Worm (Caenorhabditis elegans) whole organism, late embryonic: Measurements from ENCODE around the gene pals-27.

Experiments used
- C08G9.2 ChIP-seq: sonication (generic microtip); optimal IDR thresholded peaks from 2 replicates; lab custom pipeline; 2016; ENCODE audit warnings: mild to moderate bottlenecking, missing genetic modification characterization, moderate library complexity, missing compliant biosample characterization
- C38D4.7 ChIP-seq: fragments of 200-800 bp; sonication (Bioruptor generic); optimal IDR thresholded peaks from 2 replicates; lab custom pipeline; 2018; ENCODE audit warnings: mild to moderate bottlenecking, missing genetic modification characterization, moderate library complexity, missing compliant biosample characterization
- F13H6.1 ChIP-seq: sonication (generic microtip); optimal IDR thresholded peaks from 2 replicates; lab custom pipeline; 2016; ENCODE audit warnings: missing genetic modification characterization, missing compliant biosample characterization
- K02D7.2 ChIP-seq: sonication (generic microtip); optimal IDR thresholded peaks from 2 replicates; lab custom pipeline; 2017; ENCODE audit warnings: mild to moderate bottlenecking, missing genetic modification characterization, missing compliant biosample characterization
- K09A11.1 ChIP-seq: sonication (generic microtip); optimal IDR thresholded peaks from 2 replicates; lab custom pipeline; 2017; ENCODE audit warnings: antibody characterized with exemption, mild to moderate bottlenecking, missing genetic modification characterization, missing compliant biosample characterization; ENCODE audit not compliant: insufficient read depth
- T23F11.4 ChIP-seq: fragments of 200-800 bp; sonication (Bioruptor generic); optimal IDR thresholded peaks from 2 replicates; lab custom pipeline; 2018; ENCODE audit warnings: mild to moderate bottlenecking, missing genetic modification characterization, missing compliant biosample characterization
- Y22D7AL.16 ChIP-seq: sonication (generic microtip); optimal IDR thresholded peaks from 2 replicates; lab custom pipeline; 2016; ENCODE audit warnings: missing genetic modification characterization, missing compliant biosample characterization
- ceh-18 ChIP-seq: sonication (generic microtip); optimal IDR thresholded peaks from 2 replicates; lab custom pipeline; 2016; ENCODE audit warnings: missing genetic modification characterization, missing compliant biosample characterization
- ceh-19 ChIP-seq: fragments of 200-800 bp; sonication (Bioruptor generic); optimal IDR thresholded peaks from 2 replicates; lab custom pipeline; 2018; ENCODE audit warnings: mild to moderate bottlenecking, missing genetic modification characterization, missing compliant biosample characterization
- ceh-24 ChIP-seq: sonication (generic microtip); optimal IDR thresholded peaks from 2 replicates; lab custom pipeline; 2016; ENCODE audit warnings: mild to moderate bottlenecking, missing genetic modification characterization, missing compliant biosample characterization
- ceh-31 ChIP-seq: sonication (generic microtip); optimal IDR thresholded peaks from 2 replicates; lab custom pipeline; 2016; ENCODE audit warnings: missing genetic modification characterization, missing compliant biosample characterization
- ceh-34 ChIP-seq: sonication (generic microtip); optimal IDR thresholded peaks from 2 replicates; lab custom pipeline; 2016; ENCODE audit warnings: mild to moderate bottlenecking, missing genetic modification characterization, missing compliant biosample characterization
- ceh-45 ChIP-seq: fragments of 200-800 bp; sonication (Bioruptor generic); IDR thresholded peaks from 2 replicates; pipeline ENCODE4 v1.3.6; 2022; ENCODE audit warnings: missing genetic modification reagents, missing genetic modification characterization, missing compliant biosample characterization
- ceh-6 ChIP-seq: fragments of 200-800 bp; sonication (Bioruptor generic); optimal IDR thresholded peaks from 2 replicates; lab custom pipeline; 2018; ENCODE audit warnings: mild to moderate bottlenecking, missing genetic modification characterization, missing compliant biosample characterization
- ceh-9 ChIP-seq: sonication (generic microtip); optimal IDR thresholded peaks from 2 replicates; lab custom pipeline; 2016; ENCODE audit warnings: mild to moderate bottlenecking, missing genetic modification characterization, inconsistent platforms, missing compliant biosample characterization
- che-1 ChIP-seq: sonication (generic microtip); optimal IDR thresholded peaks from 2 replicates; lab custom pipeline; 2016; ENCODE audit warnings: mild to moderate bottlenecking, missing genetic modification characterization, missing compliant biosample characterization
- dmd-4 ChIP-seq: sonication (generic microtip); optimal IDR thresholded peaks from 2 replicates; lab custom pipeline; 2016; ENCODE audit warnings: borderline replicate concordance, missing genetic modification characterization, missing compliant biosample characterization
- dve-1 ChIP-seq: sonication (generic microtip); optimal IDR thresholded peaks from 2 replicates; lab custom pipeline; 2017; ENCODE audit warnings: antibody characterized with exemption, mild to moderate bottlenecking, missing genetic modification characterization, missing compliant biosample characterization
- elt-2 ChIP-seq: sonication (generic microtip); optimal IDR thresholded peaks from 2 replicates; lab custom pipeline; 2016; ENCODE audit warnings: missing genetic modification reagents, missing genetic modification characterization, missing compliant biosample characterization
- ets-4 ChIP-seq: sonication (generic microtip); optimal IDR thresholded peaks from 2 replicates; lab custom pipeline; 2016; ENCODE audit warnings: missing genetic modification characterization, missing compliant biosample characterization
- eyg-1 ChIP-seq: sonication (generic microtip); optimal IDR thresholded peaks from 2 replicates; lab custom pipeline; 2016; ENCODE audit warnings: missing genotype, missing genetic modification characterization, missing compliant biosample characterization
- fax-1 ChIP-seq: sonication (generic microtip); optimal IDR thresholded peaks from 2 replicates; lab custom pipeline; 2016; ENCODE audit warnings: missing genotype, missing genetic modification characterization, missing compliant biosample characterization
- fkh-10 ChIP-seq: fragments of 150-350 bp; optimal IDR thresholded peaks from 2 replicates; lab custom pipeline; 2014; ENCODE audit warnings: missing biosample characterization, missing genetic modification reagents, missing genetic modification characterization
- fkh-6 ChIP-seq: sonication (generic microtip); optimal IDR thresholded peaks from 2 replicates; lab custom pipeline; 2016; ENCODE audit warnings: missing genetic modification characterization, missing compliant biosample characterization
- hlh-13 ChIP-seq: fragments of 200-800 bp; sonication (Bioruptor generic); optimal IDR thresholded peaks from 2 replicates; lab custom pipeline; 2018; ENCODE audit warnings: mild to moderate bottlenecking, missing genetic modification characterization, missing compliant biosample characterization
- hlh-15 ChIP-seq: sonication (generic microtip); optimal IDR thresholded peaks from 2 replicates; lab custom pipeline; 2016; ENCODE audit warnings: missing genetic modification characterization, missing compliant biosample characterization
- hlh-6 ChIP-seq: sonication (generic microtip); optimal IDR thresholded peaks from 2 replicates; lab custom pipeline; 2016; ENCODE audit warnings: missing genotype, missing genetic modification characterization, missing compliant biosample characterization
- lin-11 ChIP-seq: fragments of 200-800 bp; sonication (Bioruptor generic); optimal IDR thresholded peaks from 2 replicates; lab custom pipeline; 2018; ENCODE audit warnings: mild to moderate bottlenecking, missing genetic modification characterization, missing compliant biosample characterization
- nfya-1 ChIP-seq: sonication (generic microtip); optimal IDR thresholded peaks from 2 replicates; lab custom pipeline; 2017; ENCODE audit warnings: missing genetic modification characterization, mild to moderate bottlenecking, missing compliant biosample characterization, antibody characterized with exemption, moderate library complexity
- nhr-232 ChIP-seq: sonication (generic microtip); optimal IDR thresholded peaks from 2 replicates; lab custom pipeline; 2016; ENCODE audit warnings: missing genetic modification characterization, missing compliant biosample characterization
- pag-3 ChIP-seq: sonication (generic microtip); optimal IDR thresholded peaks from 2 replicates; lab custom pipeline; 2016; ENCODE audit warnings: missing compliant biosample characterization, missing genetic modification characterization, borderline replicate concordance
- pat-9 ChIP-seq: fragments of 200-800 bp; sonication (Bioruptor generic); optimal IDR thresholded peaks from 2 replicates; lab custom pipeline; 2018; ENCODE audit warnings: mild to moderate bottlenecking, missing genetic modification characterization, moderate library complexity, missing compliant biosample characterization
- pax-1 ChIP-seq: fragments of 150-350 bp; optimal IDR thresholded peaks from 2 replicates; lab custom pipeline; 2014; ENCODE audit warnings: missing biosample characterization, missing genetic modification characterization
- pha-2 ChIP-seq: sonication (generic microtip); optimal IDR thresholded peaks from 2 replicates; lab custom pipeline; 2017; ENCODE audit warnings: mild to moderate bottlenecking, missing genetic modification characterization, missing compliant biosample characterization
- ref-2 ChIP-seq: sonication (generic microtip); optimal IDR thresholded peaks from 2 replicates; lab custom pipeline; 2016; ENCODE audit warnings: missing genetic modification characterization, missing compliant biosample characterization
- rnt-1 ChIP-seq: sonication (generic microtip); optimal IDR thresholded peaks from 2 replicates; lab custom pipeline; 2016; ENCODE audit warnings: missing genetic modification characterization, missing compliant biosample characterization
- sdc-2 ChIP-seq: sonication (generic microtip); optimal IDR thresholded peaks from 2 replicates; lab custom pipeline; 2016; ENCODE audit warnings: missing genotype, missing genetic modification characterization, missing compliant biosample characterization
- sox-4 ChIP-seq: sonication (generic microtip); optimal IDR thresholded peaks from 2 replicates; lab custom pipeline; 2017; ENCODE audit warnings: mild to moderate bottlenecking, missing genetic modification characterization, inconsistent platforms, missing compliant biosample characterization
- syd-9 ChIP-seq: sonication (generic microtip); optimal IDR thresholded peaks from 2 replicates; lab custom pipeline; 2016; ENCODE audit warnings: mild to moderate bottlenecking, missing genetic modification characterization, moderate library complexity, missing compliant biosample characterization
- tbx-2 ChIP-seq: sonication (generic microtip); optimal IDR thresholded peaks from 2 replicates; lab custom pipeline; 2016; ENCODE audit warnings: missing genetic modification characterization, missing compliant biosample characterization
- tbx-7 ChIP-seq: sonication (generic microtip); optimal IDR thresholded peaks from 2 replicates; lab custom pipeline; 2016; ENCODE audit warnings: missing genotype, missing genetic modification characterization, missing compliant biosample characterization
- ttx-3 ChIP-seq: sonication (generic microtip); optimal IDR thresholded peaks from 2 replicates; lab custom pipeline; 2016; ENCODE audit warnings: missing genetic modification reagents, missing genetic modification characterization, missing compliant biosample characterization
- unc-3 ChIP-seq, 2 experiments: fragments of 200-800 bp in 1 of 2; sonication (Bioruptor generic) in 1 of 2; sonication (generic microtip) in 1 of 2; conservative IDR thresholded peaks in 1 of 2; optimal IDR thresholded peaks in 1 of 2; 2 replicates each; pipeline versions ENCODE4 v1.3.6 to Lab custom; 2016 to 2022; ENCODE audit warnings: missing compliant biosample characterization in 2 of 2, missing genetic modification characterization in 2 of 2, missing genetic modification reagents in 1 of 2
- unc-42 ChIP-seq: sonication (generic microtip); optimal IDR thresholded peaks from 2 replicates; lab custom pipeline; 2016; ENCODE audit warnings: missing genotype, missing genetic modification characterization, missing compliant biosample characterization
- unc-55 ChIP-seq: sonication (generic microtip); optimal IDR thresholded peaks from 2 replicates; lab custom pipeline; 2017; ENCODE audit warnings: missing biosample characterization, missing genetic modification reagents, missing genetic modification characterization
- unc-86 ChIP-seq: sonication (generic microtip); optimal IDR thresholded peaks from 2 replicates; lab custom pipeline; 2016; ENCODE audit warnings: missing genetic modification characterization, missing compliant biosample characterization

pals-27 gene

DNA sequence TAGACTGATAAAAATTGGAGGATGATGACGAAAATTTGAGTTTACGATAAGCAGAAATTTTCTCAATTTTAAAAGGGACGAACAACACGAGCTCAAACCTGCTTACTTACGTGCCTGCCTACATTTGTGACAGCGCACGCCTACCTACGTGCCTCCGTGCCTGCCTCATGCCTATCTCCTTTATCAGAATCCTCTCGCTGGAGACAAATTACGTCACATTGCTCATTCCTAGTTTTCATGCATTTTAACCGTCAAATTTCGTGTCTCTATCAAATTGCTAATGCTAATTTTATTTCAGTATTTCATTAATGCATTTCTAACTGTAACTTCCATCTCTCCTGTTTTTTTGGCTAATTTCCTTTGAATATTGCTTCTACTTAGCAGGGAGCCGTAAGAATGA lies at the start of gene pals-27:
pals-27 (plus strand) TSS at position 301 of the 400 bp plus-strand sequence.
- TF ChIP-seq eyg-1 (tag; lab: Kevin White, UChicago), result no peak
- no peak for TF ChIP-seq ref-2 (tag; lab: Kevin White, UChicago)
- no peak for TF ChIP-seq pat-9
- TF ChIP-seq ceh-34 (tag; lab: Kevin White, UChicago), result no peak
- no peak for TF ChIP-seq fax-1 (tag; lab: Kevin White, UChicago)
- TF ChIP-seq sdc-2, result no peak
- no peak for TF ChIP-seq K09A11.1 (tag; lab: Kevin White, UChicago)
- no peak for TF ChIP-seq C08G9.2 (tag; lab: Kevin White, UChicago)
- TF ChIP-seq ets-4, result no peak
- no peak for TF ChIP-seq pax-1 (tag; lab: Kevin White, UChicago)
- no peak for TF ChIP-seq rnt-1 (tag; lab: Kevin White, UChicago)
- TF ChIP-seq elt-2 (tag; lab: Kevin White, UChicago), result no peak
- TF ChIP-seq hlh-6 (tag; lab: Kevin White, UChicago), result no peak
- no peak for TF ChIP-seq ceh-31
- no peak for TF ChIP-seq ceh-24 (tag; lab: Kevin White, UChicago)
- TF ChIP-seq Y22D7AL.16 (tag; lab: Kevin White, UChicago), result no peak
- TF ChIP-seq T23F11.4 (GFP tag; lab: Kevin White, UChicago), result no peak
- TF ChIP-seq hlh-15, result no peak
- TF ChIP-seq ttx-3 (tag; lab: Kevin White, UChicago), result no peak
- TF ChIP-seq unc-86 (tag; lab: Kevin White, UChicago), result no peak

DNA sequence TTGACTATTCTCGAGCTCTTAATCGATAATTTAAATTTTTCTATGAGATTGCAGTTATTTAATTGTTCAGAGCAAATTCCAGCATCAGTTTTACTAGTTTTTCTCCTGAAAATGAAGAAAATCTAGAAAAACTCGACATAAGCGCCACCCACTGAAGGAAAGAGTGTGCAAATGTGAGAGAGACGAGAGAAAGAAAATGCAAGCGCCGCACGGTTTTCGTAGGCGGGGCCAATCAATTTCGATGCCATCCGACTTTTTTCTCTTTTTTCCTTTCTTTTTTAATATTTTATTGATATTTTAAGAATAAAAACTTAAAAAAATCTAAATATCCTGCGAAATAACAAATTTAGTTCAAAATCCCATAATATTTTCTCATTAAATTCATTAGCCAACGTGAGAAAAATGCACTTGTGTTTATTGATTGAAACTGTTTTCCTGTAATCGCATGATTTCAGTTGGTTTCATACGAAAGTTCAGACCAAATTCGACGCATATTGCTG lies 48.9 kb upstream of the pals-27 start, which contains the start of gene cdk-12:
cdk-12 (plus strand) TSS at position 450 of the 500 bp plus-strand sequence.
- TF ChIP-seq nfya-1 (tag; lab: Kevin White, UChicago) (peak; percentile 33), tbx-2 (tag; lab: Kevin White, UChicago) (peak; percentile 26), ceh-18 (tag; lab: Kevin White, UChicago) (no peak), syd-9 (tag; lab: Kevin White, UChicago) (no peak), unc-42 (no peak)

DNA sequence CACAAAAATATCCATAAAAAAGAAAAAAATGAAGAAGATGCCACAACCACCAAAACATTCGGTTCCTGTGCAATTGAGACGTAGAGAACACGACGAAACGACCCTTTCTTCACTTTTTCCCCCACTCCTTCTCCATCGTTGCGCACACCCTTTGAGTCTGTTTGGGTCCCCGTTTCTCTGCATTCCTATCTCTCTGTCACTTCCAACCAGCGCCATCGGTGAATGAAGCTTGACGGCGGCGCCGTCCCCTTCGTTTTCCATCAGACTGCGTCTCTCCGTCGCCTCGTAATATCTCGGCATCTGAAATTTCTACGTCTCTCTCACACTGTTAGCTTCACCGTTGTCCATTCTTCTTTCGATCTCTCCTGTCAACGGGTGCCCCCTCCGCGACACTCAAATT lies 45.8 kb upstream of the pals-27 start:
- TF ChIP-seq pha-2 (tag; lab: Kevin White, UChicago) (no peak), nhr-232 (tag; lab: Kevin White, UChicago) (no peak), dmd-4 (tag; lab: Kevin White, UChicago) (no peak), pag-3 (tag; lab: Kevin White, UChicago) (no peak), unc-42 (peak; percentile 14), lin-11 (no peak), che-1 (tag; lab: Kevin White, UChicago) (no peak), syd-9 (tag; lab: Kevin White, UChicago) (no peak), fkh-10 (GFP tag; lab: Kevin White, UChicago) (no peak), ttx-3 (tag; lab: Kevin White, UChicago) (no peak), fkh-6 (tag; lab: Kevin White, UChicago) (no peak), ets-4 (no peak), eyg-1 (tag; lab: Kevin White, UChicago) (no peak), ceh-19 (GFP tag; lab: Kevin White, UChicago) (no peak), hlh-13 (GFP tag; lab: Kevin White, UChicago) (no peak), fax-1 (tag; lab: Kevin White, UChicago) (no peak), ceh-18 (tag; lab: Kevin White, UChicago) (no peak), K02D7.2 (tag; lab: Kevin White, UChicago) (no peak), unc-55 (GFP tag; lab: Kevin White, UChicago) (peak; percentile 41), C08G9.2 (tag; lab: Kevin White, UChicago) (peak; percentile 19), ceh-31 (peak; percentile 51), F13H6.1 (tag; lab: Kevin White, UChicago) (peak; percentile 10), dve-1 (tag; lab: Kevin White, UChicago) (no peak), unc-3 (GFP tag; conservative IDR thresholded peaks at IDR 0.05; lab: Robert Waterston, UW) (no peak), unc-3 (tag; optimal IDR thresholded peaks at IDR 0.05; lab: Kevin White, UChicago) (no peak), K09A11.1 (tag; lab: Kevin White, UChicago) (no peak), sox-4 (tag; lab: Kevin White, UChicago) (no peak), ref-2 (tag; lab: Kevin White, UChicago) (no peak), ceh-45 (GFP tag; lab: Robert Waterston, UW) (no peak), ceh-9 (tag; lab: Kevin White, UChicago) (no peak), ceh-24 (tag; lab: Kevin White, UChicago) (no peak), tbx-7 (tag; lab: Kevin White, UChicago) (no peak), sdc-2 (no peak), C38D4.7 (GFP tag; lab: Kevin White, UChicago) (no peak), ceh-6 (no peak)
